Fruit fly (Drosophila melanogaster) whole organism, wandering third instar larva: ENCODE data around the gene CG33791.

Experiments
- Dif ChIP-seq: fragments of 200-275, 200-300 bp; sonication (Bioruptor generic); optimal IDR thresholded peaks from 2 replicates; lab custom pipeline; 2018; ENCODE audit warnings: missing biosample characterization, missing genetic modification characterization; ENCODE audit not compliant: partially characterized antibody
- dmrt93B ChIP-seq: fragments of 200-800 bp; sonication (Bioruptor generic); optimal IDR thresholded peaks from 2 replicates; lab custom pipeline; 2018; ENCODE audit warnings: missing biosample characterization, mild to moderate bottlenecking, missing genetic modification characterization
- pan ChIP-seq: fragments of >200 bp; optimal IDR thresholded peaks from 2 replicates; lab custom pipeline; 2017

DNA sequence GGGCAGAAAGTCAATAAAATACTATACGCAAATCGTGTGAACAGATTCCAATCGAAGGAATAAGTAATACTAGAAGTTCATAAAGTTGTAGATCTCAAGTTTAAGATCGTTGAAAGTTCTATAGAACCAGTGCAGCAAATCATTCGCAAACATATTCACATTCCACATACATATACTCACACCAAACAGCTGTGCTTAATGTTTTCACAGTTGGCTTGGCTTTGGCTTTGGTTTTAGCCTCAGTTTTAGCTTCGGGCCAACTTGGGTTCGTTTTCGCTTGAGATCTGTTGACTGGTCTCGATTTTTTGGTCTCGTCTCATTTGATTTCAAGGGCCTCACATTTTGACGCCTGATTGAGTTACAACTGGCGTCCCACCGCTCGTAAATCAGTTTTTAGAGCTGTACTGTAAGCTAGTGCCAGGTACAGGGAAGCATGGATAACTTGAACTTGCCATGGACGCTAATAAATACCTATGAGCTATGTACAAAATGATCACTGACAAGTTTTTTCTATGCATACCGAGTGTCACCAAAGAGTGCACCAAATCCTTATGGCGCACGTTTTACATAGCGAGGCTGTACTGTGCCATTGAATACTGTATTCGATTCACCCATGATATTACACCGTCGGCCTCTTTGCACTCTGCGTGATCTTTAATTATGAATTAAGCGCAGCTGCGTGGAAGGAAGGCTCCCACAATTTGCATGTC is 15.5 kb upstream of the CG33791 start:
- no peak for TF ChIP-seq pan (lab: Kevin White, UChicago)
- TF ChIP-seq Dif (GFP tag; lab: Kevin White, UChicago) = no peak
- peak; percentile 46 for TF ChIP-seq dmrt93B
